Worm (Caenorhabditis elegans) whole organism, late embryonic: ENCODE measurements around the gene Y46H3D.8.

Experiments
- C08G9.2 ChIP-seq: sonication (generic microtip); optimal IDR thresholded peaks from 2 replicates; lab custom pipeline; 2016; ENCODE audit warnings: mild to moderate bottlenecking, missing genetic modification characterization, moderate library complexity, missing compliant biosample characterization
- Y22D7AL.16 ChIP-seq: sonication (generic microtip); optimal IDR thresholded peaks from 2 replicates; lab custom pipeline; 2016; ENCODE audit warnings: missing genetic modification characterization, missing compliant biosample characterization
- ama-1 ChIP-seq: fragments of 150-350 bp; optimal IDR thresholded peaks from 2 replicates; lab custom pipeline; 2014
- ceh-14 ChIP-seq: sonication (generic microtip); optimal IDR thresholded peaks from 2 replicates; lab custom pipeline; 2016; ENCODE audit warnings: missing genotype, missing genetic modification characterization, missing compliant biosample characterization
- ceh-18 ChIP-seq: sonication (generic microtip); optimal IDR thresholded peaks from 2 replicates; lab custom pipeline; 2016; ENCODE audit warnings: missing genetic modification characterization, missing compliant biosample characterization
- ceh-2 ChIP-seq: sonication (generic microtip); optimal IDR thresholded peaks from 2 replicates; lab custom pipeline; 2016; ENCODE audit warnings: missing genotype, missing genetic modification characterization, missing compliant biosample characterization
- ceh-22 ChIP-seq: sonication (generic microtip); optimal IDR thresholded peaks from 2 replicates; lab custom pipeline; 2017; ENCODE audit warnings: missing biosample characterization, missing genetic modification characterization
- ceh-24 ChIP-seq: sonication (generic microtip); optimal IDR thresholded peaks from 2 replicates; lab custom pipeline; 2016; ENCODE audit warnings: mild to moderate bottlenecking, missing genetic modification characterization, missing compliant biosample characterization
- ceh-48 ChIP-seq: sonication (generic microtip); optimal IDR thresholded peaks from 2 replicates; lab custom pipeline; 2016; ENCODE audit warnings: missing genetic modification characterization, inconsistent platforms, missing compliant biosample characterization
- ceh-6 ChIP-seq: fragments of 200-800 bp; sonication (Bioruptor generic); optimal IDR thresholded peaks from 2 replicates; lab custom pipeline; 2018; ENCODE audit warnings: mild to moderate bottlenecking, missing genetic modification characterization, missing compliant biosample characterization
- che-1 ChIP-seq: sonication (generic microtip); optimal IDR thresholded peaks from 2 replicates; lab custom pipeline; 2016; ENCODE audit warnings: mild to moderate bottlenecking, missing genetic modification characterization, missing compliant biosample characterization
- dmd-4 ChIP-seq: sonication (generic microtip); optimal IDR thresholded peaks from 2 replicates; lab custom pipeline; 2016; ENCODE audit warnings: borderline replicate concordance, missing genetic modification characterization, missing compliant biosample characterization
- elt-2 ChIP-seq: sonication (generic microtip); optimal IDR thresholded peaks from 2 replicates; lab custom pipeline; 2016; ENCODE audit warnings: missing genetic modification reagents, missing genetic modification characterization, missing compliant biosample characterization
- elt-4 ChIP-seq: sonication (generic microtip); optimal IDR thresholded peaks from 2 replicates; lab custom pipeline; 2016; ENCODE audit warnings: missing genetic modification characterization, missing compliant biosample characterization
- fkh-10 ChIP-seq: fragments of 150-350 bp; optimal IDR thresholded peaks from 2 replicates; lab custom pipeline; 2014; ENCODE audit warnings: missing biosample characterization, missing genetic modification reagents, missing genetic modification characterization
- fkh-6 ChIP-seq: sonication (generic microtip); optimal IDR thresholded peaks from 2 replicates; lab custom pipeline; 2016; ENCODE audit warnings: missing genetic modification characterization, missing compliant biosample characterization
- gmeb-2 ChIP-seq: sonication (generic microtip); optimal IDR thresholded peaks from 2 replicates; lab custom pipeline; 2016; ENCODE audit warnings: missing genetic modification characterization, inconsistent platforms, missing compliant biosample characterization
- hlh-13 ChIP-seq: fragments of 200-800 bp; sonication (Bioruptor generic); optimal IDR thresholded peaks from 2 replicates; lab custom pipeline; 2018; ENCODE audit warnings: mild to moderate bottlenecking, missing genetic modification characterization, missing compliant biosample characterization
- hlh-15 ChIP-seq: sonication (generic microtip); optimal IDR thresholded peaks from 2 replicates; lab custom pipeline; 2016; ENCODE audit warnings: missing genetic modification characterization, missing compliant biosample characterization
- hlh-6 ChIP-seq: sonication (generic microtip); optimal IDR thresholded peaks from 2 replicates; lab custom pipeline; 2016; ENCODE audit warnings: missing genotype, missing genetic modification characterization, missing compliant biosample characterization
- lin-11 ChIP-seq: fragments of 200-800 bp; sonication (Bioruptor generic); optimal IDR thresholded peaks from 2 replicates; lab custom pipeline; 2018; ENCODE audit warnings: mild to moderate bottlenecking, missing genetic modification characterization, missing compliant biosample characterization
- mec-3 ChIP-seq: sonication (generic microtip); optimal IDR thresholded peaks from 2 replicates; lab custom pipeline; 2016; ENCODE audit warnings: borderline replicate concordance, missing genetic modification characterization, missing compliant biosample characterization
- nfya-1 ChIP-seq: sonication (generic microtip); optimal IDR thresholded peaks from 2 replicates; lab custom pipeline; 2017; ENCODE audit warnings: missing genetic modification characterization, mild to moderate bottlenecking, missing compliant biosample characterization, antibody characterized with exemption, moderate library complexity
- nhr-11 ChIP-seq: fragments of 150-350 bp; optimal IDR thresholded peaks from 2 replicates; lab custom pipeline; 2014; ENCODE audit warnings: missing biosample characterization, missing genetic modification characterization
- npax-4 ChIP-seq: sonication (generic microtip); optimal IDR thresholded peaks from 2 replicates; lab custom pipeline; 2016; ENCODE audit warnings: missing genetic modification characterization, missing compliant biosample characterization
- pha-4 ChIP-seq: fragments of 150-350 bp; optimal IDR thresholded peaks from 2 replicates; lab custom pipeline; 2018; ENCODE audit warnings: missing biosample characterization, missing genetic modification reagents, missing genetic modification characterization
- pros-1 ChIP-seq: fragments of 150-350 bp; optimal IDR thresholded peaks from 2 replicates; lab custom pipeline; 2014; ENCODE audit warnings: missing biosample characterization, missing genetic modification reagents, missing genetic modification characterization
- rnt-1 ChIP-seq: sonication (generic microtip); optimal IDR thresholded peaks from 2 replicates; lab custom pipeline; 2016; ENCODE audit warnings: missing genetic modification characterization, missing compliant biosample characterization
- sdc-2 ChIP-seq: sonication (generic microtip); optimal IDR thresholded peaks from 2 replicates; lab custom pipeline; 2016; ENCODE audit warnings: missing genotype, missing genetic modification characterization, missing compliant biosample characterization
- syd-9 ChIP-seq: sonication (generic microtip); optimal IDR thresholded peaks from 2 replicates; lab custom pipeline; 2016; ENCODE audit warnings: mild to moderate bottlenecking, missing genetic modification characterization, moderate library complexity, missing compliant biosample characterization
- tbx-2 ChIP-seq: sonication (generic microtip); optimal IDR thresholded peaks from 2 replicates; lab custom pipeline; 2016; ENCODE audit warnings: missing genetic modification characterization, missing compliant biosample characterization
- tbx-7 ChIP-seq: sonication (generic microtip); optimal IDR thresholded peaks from 2 replicates; lab custom pipeline; 2016; ENCODE audit warnings: missing genotype, missing genetic modification characterization, missing compliant biosample characterization
- ttx-3 ChIP-seq: sonication (generic microtip); optimal IDR thresholded peaks from 2 replicates; lab custom pipeline; 2016; ENCODE audit warnings: missing genetic modification reagents, missing genetic modification characterization, missing compliant biosample characterization
- unc-42 ChIP-seq: sonication (generic microtip); optimal IDR thresholded peaks from 2 replicates; lab custom pipeline; 2016; ENCODE audit warnings: missing genotype, missing genetic modification characterization, missing compliant biosample characterization
- unc-55 ChIP-seq: sonication (generic microtip); optimal IDR thresholded peaks from 2 replicates; lab custom pipeline; 2017; ENCODE audit warnings: missing biosample characterization, missing genetic modification reagents, missing genetic modification characterization
- unc-86 ChIP-seq: sonication (generic microtip); optimal IDR thresholded peaks from 2 replicates; lab custom pipeline; 2016; ENCODE audit warnings: missing genetic modification characterization, missing compliant biosample characterization
- zip-5 ChIP-seq: sonication (generic microtip); optimal IDR thresholded peaks from 2 replicates; lab custom pipeline; 2016; ENCODE audit warnings: missing genetic modification characterization, missing compliant biosample characterization

The Y46H3D.8 gene

ce11 chrV:1643886-1644285 lies 12.8 kb upstream of the Y46H3D.8 start, which contains the start of gene alh-2:
Gene alh-2, plus strand, starts transcription at chrV:1644169.
- TF ChIP-seq fkh-10 (GFP tag; lab: Kevin White, UChicago) = no peak
- no peak for TF ChIP-seq rnt-1
- TF ChIP-seq ama-1 (lab: Kevin White, UChicago) = no peak
- TF ChIP-seq zip-5 = no peak
- TF ChIP-seq C08G9.2 (tag; lab: Kevin White, UChicago) = no peak
- no peak for TF ChIP-seq syd-9 (tag; lab: Kevin White, UChicago)
- no peak for TF ChIP-seq hlh-15 (tag; lab: Kevin White, UChicago)
- no peak for TF ChIP-seq Y22D7AL.16 (tag; lab: Kevin White, UChicago)
- no peak for TF ChIP-seq elt-2
- TF ChIP-seq mec-3 (tag; lab: Kevin White, UChicago) = no peak
- TF ChIP-seq ceh-2 = no peak
- TF ChIP-seq ttx-3 (tag; lab: Kevin White, UChicago) = no peak
- no peak for TF ChIP-seq pros-1 (tag; lab: Kevin White, UChicago)
- no peak for TF ChIP-seq che-1 (tag; lab: Kevin White, UChicago)
- TF ChIP-seq ceh-14 (tag; lab: Kevin White, UChicago) = no peak

ce11 chrV:1642768-1643167 lies 11.7 kb upstream of the Y46H3D.8 start:
- TF ChIP-seq che-1 (tag; lab: Kevin White, UChicago) (no peak), nhr-11 (tag; lab: Kevin White, UChicago) (no peak), unc-55 (no peak), nfya-1 (no peak), hlh-13 (GFP tag; lab: Kevin White, UChicago) (no peak), lin-11 (tag; lab: Kevin White, UChicago) (no peak), sdc-2 (tag; lab: Kevin White, UChicago) (no peak)

- no peak for TF ChIP-seq ceh-18
- no peak for TF ChIP-seq dmd-4 (tag; lab: Kevin White, UChicago)
- no peak for TF ChIP-seq tbx-2 (tag; lab: Kevin White, UChicago)
- TF ChIP-seq hlh-6 = no peak
- TF ChIP-seq fkh-6 (tag; lab: Kevin White, UChicago) = no peak
These were observed 11.2 kb upstream of the Y46H3D.8 start, which contains the start of gene Y46H3D.1 for ce11 chrV:1642199-1642598. Gene Y46H3D.1, plus strand, starts transcription at chrV:1642499.

- no peak for TF ChIP-seq ceh-48 (tag; lab: Kevin White, UChicago)
- no peak for TF ChIP-seq unc-86 (tag; lab: Kevin White, UChicago)
- TF ChIP-seq ceh-6 (GFP tag; lab: Kevin White, UChicago) = no peak
- no peak for TF ChIP-seq ceh-14 (tag; lab: Kevin White, UChicago)
- TF ChIP-seq nhr-11 (tag; lab: Kevin White, UChicago) = no peak
- no peak for TF ChIP-seq npax-4 (tag; lab: Kevin White, UChicago)
- no peak for TF ChIP-seq tbx-7
- no peak for TF ChIP-seq syd-9 (tag; lab: Kevin White, UChicago)
- TF ChIP-seq fkh-10 (GFP tag; lab: Kevin White, UChicago) = no peak
- TF ChIP-seq pha-4 = no peak
These were observed 9.0 kb upstream of the Y46H3D.8 start, which contains the start of gene str-221 for ce11 chrV:1640008-1640407. Gene str-221, plus strand, starts transcription at chrV:1640308.

ce11 chrV:1635859-1636258 lies 4.8 kb upstream of the Y46H3D.8 start, which contains the start of gene str-222:
Gene str-222, plus strand, starts transcription at chrV:1636159.
- TF ChIP-seq ceh-14 (tag; lab: Kevin White, UChicago) = no peak
- no peak for TF ChIP-seq hlh-15 (tag; lab: Kevin White, UChicago)
- no peak for TF ChIP-seq ceh-22
- TF ChIP-seq dmd-4 (tag; lab: Kevin White, UChicago) = no peak
- TF ChIP-seq sdc-2 (tag; lab: Kevin White, UChicago) = no peak
- no peak for TF ChIP-seq ceh-2
- no peak for TF ChIP-seq gmeb-2 (tag; lab: Kevin White, UChicago)
- no peak for TF ChIP-seq elt-4 (tag; lab: Kevin White, UChicago)
- TF ChIP-seq ceh-24 (tag; lab: Kevin White, UChicago) = no peak
- TF ChIP-seq zip-5 = no peak
- TF ChIP-seq unc-42 = no peak
